Worm (Caenorhabditis elegans) whole organism, late embryonic: Measurements from ENCODE around the gene gldi-6.

Experiments
- C38D4.7 ChIP-seq: fragments of 200-800 bp; sonication (Bioruptor generic); optimal IDR thresholded peaks from 2 replicates; lab custom pipeline; 2018; ENCODE audit warnings: mild to moderate bottlenecking, missing genetic modification characterization, moderate library complexity, missing compliant biosample characterization
- F13H6.1 ChIP-seq: sonication (generic microtip); optimal IDR thresholded peaks from 2 replicates; lab custom pipeline; 2016; ENCODE audit warnings: missing genetic modification characterization, missing compliant biosample characterization
- K02D7.2 ChIP-seq: sonication (generic microtip); optimal IDR thresholded peaks from 2 replicates; lab custom pipeline; 2017; ENCODE audit warnings: mild to moderate bottlenecking, missing genetic modification characterization, missing compliant biosample characterization
- K09A11.1 ChIP-seq: sonication (generic microtip); optimal IDR thresholded peaks from 2 replicates; lab custom pipeline; 2017; ENCODE audit warnings: antibody characterized with exemption, mild to moderate bottlenecking, missing genetic modification characterization, missing compliant biosample characterization; ENCODE audit not compliant: insufficient read depth
- Y22D7AL.16 ChIP-seq: sonication (generic microtip); optimal IDR thresholded peaks from 2 replicates; lab custom pipeline; 2016; ENCODE audit warnings: missing genetic modification characterization, missing compliant biosample characterization
- ahr-1 ChIP-seq: sonication (generic microtip); optimal IDR thresholded peaks from 2 replicates; lab custom pipeline; 2016; ENCODE audit warnings: missing genetic modification characterization, missing compliant biosample characterization
- ceh-14 ChIP-seq: sonication (generic microtip); optimal IDR thresholded peaks from 2 replicates; lab custom pipeline; 2016; ENCODE audit warnings: missing genotype, missing genetic modification characterization, missing compliant biosample characterization
- ceh-18 ChIP-seq: sonication (generic microtip); optimal IDR thresholded peaks from 2 replicates; lab custom pipeline; 2016; ENCODE audit warnings: missing genetic modification characterization, missing compliant biosample characterization
- ceh-19 ChIP-seq: fragments of 200-800 bp; sonication (Bioruptor generic); optimal IDR thresholded peaks from 2 replicates; lab custom pipeline; 2018; ENCODE audit warnings: mild to moderate bottlenecking, missing genetic modification characterization, missing compliant biosample characterization
- ceh-34 ChIP-seq: sonication (generic microtip); optimal IDR thresholded peaks from 2 replicates; lab custom pipeline; 2016; ENCODE audit warnings: mild to moderate bottlenecking, missing genetic modification characterization, missing compliant biosample characterization
- ceh-45 ChIP-seq: fragments of 200-800 bp; sonication (Bioruptor generic); IDR thresholded peaks from 2 replicates; pipeline ENCODE4 v1.3.6; 2022; ENCODE audit warnings: missing genetic modification reagents, missing genetic modification characterization, missing compliant biosample characterization
- ceh-6 ChIP-seq: fragments of 200-800 bp; sonication (Bioruptor generic); optimal IDR thresholded peaks from 2 replicates; lab custom pipeline; 2018; ENCODE audit warnings: mild to moderate bottlenecking, missing genetic modification characterization, missing compliant biosample characterization
- che-1 ChIP-seq: sonication (generic microtip); optimal IDR thresholded peaks from 2 replicates; lab custom pipeline; 2016; ENCODE audit warnings: mild to moderate bottlenecking, missing genetic modification characterization, missing compliant biosample characterization
- dmd-4 ChIP-seq: sonication (generic microtip); optimal IDR thresholded peaks from 2 replicates; lab custom pipeline; 2016; ENCODE audit warnings: borderline replicate concordance, missing genetic modification characterization, missing compliant biosample characterization
- dve-1 ChIP-seq: sonication (generic microtip); optimal IDR thresholded peaks from 2 replicates; lab custom pipeline; 2017; ENCODE audit warnings: antibody characterized with exemption, mild to moderate bottlenecking, missing genetic modification characterization, missing compliant biosample characterization
- fkh-6 ChIP-seq: sonication (generic microtip); optimal IDR thresholded peaks from 2 replicates; lab custom pipeline; 2016; ENCODE audit warnings: missing genetic modification characterization, missing compliant biosample characterization
- gmeb-2 ChIP-seq: sonication (generic microtip); optimal IDR thresholded peaks from 2 replicates; lab custom pipeline; 2016; ENCODE audit warnings: missing genetic modification characterization, inconsistent platforms, missing compliant biosample characterization
- hlh-13 ChIP-seq: fragments of 200-800 bp; sonication (Bioruptor generic); optimal IDR thresholded peaks from 2 replicates; lab custom pipeline; 2018; ENCODE audit warnings: mild to moderate bottlenecking, missing genetic modification characterization, missing compliant biosample characterization
- hlh-30 ChIP-seq: sonication (generic microtip); optimal IDR thresholded peaks from 2 replicates; lab custom pipeline; 2017; ENCODE audit warnings: antibody characterized with exemption, missing genetic modification characterization, missing compliant biosample characterization; ENCODE audit not compliant: insufficient read depth
- hlh-8 ChIP-seq: sonication (generic microtip); optimal IDR thresholded peaks from 2 replicates; lab custom pipeline; 2016; ENCODE audit warnings: missing genotype, missing genetic modification characterization, missing compliant biosample characterization
- lim-6 ChIP-seq: sonication (generic microtip); optimal IDR thresholded peaks from 2 replicates; lab custom pipeline; 2016; ENCODE audit warnings: missing genetic modification characterization, missing compliant biosample characterization
- lin-11 ChIP-seq: fragments of 200-800 bp; sonication (Bioruptor generic); optimal IDR thresholded peaks from 2 replicates; lab custom pipeline; 2018; ENCODE audit warnings: mild to moderate bottlenecking, missing genetic modification characterization, missing compliant biosample characterization
- madf-2 ChIP-seq: sonication (generic microtip); optimal IDR thresholded peaks from 2 replicates; lab custom pipeline; 2017; ENCODE audit warnings: missing genetic modification characterization, missing compliant biosample characterization
- mec-3 ChIP-seq: sonication (generic microtip); optimal IDR thresholded peaks from 2 replicates; lab custom pipeline; 2016; ENCODE audit warnings: borderline replicate concordance, missing genetic modification characterization, missing compliant biosample characterization
- nfya-1 ChIP-seq: sonication (generic microtip); optimal IDR thresholded peaks from 2 replicates; lab custom pipeline; 2017; ENCODE audit warnings: missing genetic modification characterization, mild to moderate bottlenecking, missing compliant biosample characterization, antibody characterized with exemption, moderate library complexity
- npax-4 ChIP-seq: sonication (generic microtip); optimal IDR thresholded peaks from 2 replicates; lab custom pipeline; 2016; ENCODE audit warnings: missing genetic modification characterization, missing compliant biosample characterization
- pat-9 ChIP-seq: fragments of 200-800 bp; sonication (Bioruptor generic); optimal IDR thresholded peaks from 2 replicates; lab custom pipeline; 2018; ENCODE audit warnings: mild to moderate bottlenecking, missing genetic modification characterization, moderate library complexity, missing compliant biosample characterization
- pha-2 ChIP-seq: sonication (generic microtip); optimal IDR thresholded peaks from 2 replicates; lab custom pipeline; 2017; ENCODE audit warnings: mild to moderate bottlenecking, missing genetic modification characterization, missing compliant biosample characterization
- pqm-1 ChIP-seq: sonication (generic microtip); optimal IDR thresholded peaks from 2 replicates; lab custom pipeline; 2016; ENCODE audit warnings: missing genetic modification characterization, missing compliant biosample characterization
- sdc-2 ChIP-seq: sonication (generic microtip); optimal IDR thresholded peaks from 2 replicates; lab custom pipeline; 2016; ENCODE audit warnings: missing genotype, missing genetic modification characterization, missing compliant biosample characterization
- sox-2 ChIP-seq: fragments of 200-800 bp; sonication (Bioruptor generic); IDR thresholded peaks from 2 replicates; pipeline ENCODE4 v1.3.6; 2022; ENCODE audit warnings: missing genetic modification reagents, missing genetic modification characterization, missing compliant biosample characterization
- sox-4 ChIP-seq: sonication (generic microtip); optimal IDR thresholded peaks from 2 replicates; lab custom pipeline; 2017; ENCODE audit warnings: mild to moderate bottlenecking, missing genetic modification characterization, inconsistent platforms, missing compliant biosample characterization
- tbx-2 ChIP-seq: sonication (generic microtip); optimal IDR thresholded peaks from 2 replicates; lab custom pipeline; 2016; ENCODE audit warnings: missing genetic modification characterization, missing compliant biosample characterization
- tbx-7 ChIP-seq: sonication (generic microtip); optimal IDR thresholded peaks from 2 replicates; lab custom pipeline; 2016; ENCODE audit warnings: missing genotype, missing genetic modification characterization, missing compliant biosample characterization
- ttx-3 ChIP-seq: sonication (generic microtip); optimal IDR thresholded peaks from 2 replicates; lab custom pipeline; 2016; ENCODE audit warnings: missing genetic modification reagents, missing genetic modification characterization, missing compliant biosample characterization
- unc-42 ChIP-seq: sonication (generic microtip); optimal IDR thresholded peaks from 2 replicates; lab custom pipeline; 2016; ENCODE audit warnings: missing genotype, missing genetic modification characterization, missing compliant biosample characterization
- unc-55 ChIP-seq: sonication (generic microtip); optimal IDR thresholded peaks from 2 replicates; lab custom pipeline; 2017; ENCODE audit warnings: missing biosample characterization, missing genetic modification reagents, missing genetic modification characterization
- unc-86 ChIP-seq: sonication (generic microtip); optimal IDR thresholded peaks from 2 replicates; lab custom pipeline; 2016; ENCODE audit warnings: missing genetic modification characterization, missing compliant biosample characterization
- zip-5 ChIP-seq: sonication (generic microtip); optimal IDR thresholded peaks from 2 replicates; lab custom pipeline; 2016; ENCODE audit warnings: missing genetic modification characterization, missing compliant biosample characterization

Gene gldi-6

ce11 chrII:3471603-3472002, 24.9 kb downstream of the gldi-6 start, which contains the start of gene Y49F6B.13:
Gene Y49F6B.13 (minus strand): TSS chrII:3471703.
- no peak for TF ChIP-seq pha-2 (tag; lab: Kevin White, UChicago)
- no peak for TF ChIP-seq K02D7.2 (tag; lab: Kevin White, UChicago)
- no peak for TF ChIP-seq ahr-1 (tag; lab: Kevin White, UChicago)
- no peak for TF ChIP-seq sdc-2
- no peak for TF ChIP-seq unc-86 (tag; lab: Kevin White, UChicago)
- no peak for TF ChIP-seq hlh-30 (tag; lab: Kevin White, UChicago)
- TF ChIP-seq dve-1 (tag; lab: Kevin White, UChicago) = no peak
- TF ChIP-seq C38D4.7 (GFP tag; lab: Kevin White, UChicago) = no peak
- no peak for TF ChIP-seq pqm-1 (tag; lab: Kevin White, UChicago)
- no peak for TF ChIP-seq unc-42 (tag; lab: Kevin White, UChicago)
- no peak for TF ChIP-seq ceh-34
- TF ChIP-seq lin-11 (tag; lab: Kevin White, UChicago) = no peak
- TF ChIP-seq ceh-45 (GFP tag; lab: Robert Waterston, UW) = no peak

DNA sequence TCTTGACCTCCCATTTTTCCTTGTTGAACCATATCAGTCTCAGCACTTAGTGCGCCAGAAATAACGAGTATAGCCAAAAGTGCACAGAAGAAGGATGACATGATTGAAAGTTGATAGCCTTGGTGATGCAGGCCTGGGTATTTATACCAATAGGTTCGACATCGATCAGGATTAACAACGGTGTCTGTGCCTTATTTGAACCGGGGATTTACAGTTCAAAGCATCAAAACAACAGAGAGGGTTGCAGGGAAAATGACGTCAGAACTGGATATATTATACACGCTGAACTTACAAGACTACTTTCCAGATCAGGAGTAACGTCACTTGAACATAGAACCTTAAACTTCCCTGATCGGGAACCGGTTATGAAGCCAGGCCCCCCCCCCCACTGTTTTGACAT, 25.6 kb downstream of the gldi-6 start, which contains the start of gene Y49F6B.12:
TSS of gene Y49F6B.12 (minus strand) at position 101 of the 400 bp plus-strand sequence.
- TF ChIP-seq hlh-8 (no peak), C38D4.7 (GFP tag; lab: Kevin White, UChicago) (no peak), Y22D7AL.16 (tag; lab: Kevin White, UChicago) (no peak), ceh-19 (no peak), sox-4 (tag; lab: Kevin White, UChicago) (no peak), npax-4 (tag; lab: Kevin White, UChicago) (no peak), ceh-14 (no peak), gmeb-2 (tag; lab: Kevin White, UChicago) (no peak), tbx-7 (no peak), ceh-18 (tag; lab: Kevin White, UChicago) (no peak), K09A11.1 (tag; lab: Kevin White, UChicago) (no peak), lim-6 (tag; lab: Kevin White, UChicago) (no peak), che-1 (tag; lab: Kevin White, UChicago) (no peak)

DNA sequence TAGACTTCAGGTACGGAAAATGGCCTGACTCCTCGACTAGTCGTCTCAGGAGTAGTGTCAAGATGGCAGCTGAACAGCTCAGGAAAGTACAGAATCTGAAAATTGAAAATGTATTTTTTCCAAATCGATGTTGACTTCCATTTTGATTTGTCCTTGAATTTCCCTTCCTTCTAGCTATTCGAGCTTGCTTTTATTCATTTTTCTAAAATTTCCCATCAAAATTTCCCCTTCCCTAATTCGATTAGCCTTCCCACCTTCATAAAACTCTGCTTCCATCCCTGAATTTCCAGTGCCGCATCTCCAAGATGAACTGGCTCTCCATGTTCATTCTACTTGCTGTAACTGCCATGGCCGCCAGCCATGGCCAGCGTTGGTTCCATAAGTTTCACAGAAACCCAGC, 26.1 kb downstream of the gldi-6 start, which contains the start of gene Y49F6B.6:
TSS of gene Y49F6B.6 (plus strand) at position 301 of the 400 bp plus-strand sequence.
- TF ChIP-seq K09A11.1 (tag; lab: Kevin White, UChicago) (no peak), ahr-1 (tag; lab: Kevin White, UChicago) (no peak), unc-86 (tag; lab: Kevin White, UChicago) (no peak), ceh-14 (no peak), F13H6.1 (tag; lab: Kevin White, UChicago) (no peak), tbx-2 (no peak), madf-2 (no peak), ttx-3 (tag; lab: Kevin White, UChicago) (no peak), nfya-1 (tag; lab: Kevin White, UChicago) (no peak), mec-3 (tag; lab: Kevin White, UChicago) (no peak), pat-9 (tag; lab: Kevin White, UChicago) (no peak), tbx-7 (no peak), lim-6 (tag; lab: Kevin White, UChicago) (no peak), hlh-30 (tag; lab: Kevin White, UChicago) (no peak), dmd-4 (tag; lab: Kevin White, UChicago) (no peak)

- TF ChIP-seq unc-55 (no peak), tbx-7 (no peak), sox-2 (GFP tag; lab: Robert Waterston, UW) (no peak), hlh-13 (GFP tag; lab: Kevin White, UChicago) (no peak), pat-9 (tag; lab: Kevin White, UChicago) (no peak), ceh-6 (GFP tag; lab: Kevin White, UChicago) (no peak), fkh-6 (tag; lab: Kevin White, UChicago) (no peak), dve-1 (tag; lab: Kevin White, UChicago) (no peak), zip-5 (tag; lab: Kevin White, UChicago) (no peak)
Observed at ce11 chrII:3473744-3474143, 27.0 kb downstream of the gldi-6 start, which contains the start of gene sdz-32. Gene sdz-32 (plus strand): TSS chrII:3474044.
